Worm (Caenorhabditis elegans) whole organism, late embryonic: ENCODE results near the gene C26B9.1.

Source experiments
- hlh-15 ChIP-seq: sonication (generic microtip); optimal IDR thresholded peaks from 2 replicates; lab custom pipeline; 2016; ENCODE audit warnings: missing genetic modification characterization, missing compliant biosample characterization
- hlh-8 ChIP-seq: sonication (generic microtip); optimal IDR thresholded peaks from 2 replicates; lab custom pipeline; 2016; ENCODE audit warnings: missing genotype, missing genetic modification characterization, missing compliant biosample characterization
- nhr-11 ChIP-seq: fragments of 150-350 bp; optimal IDR thresholded peaks from 2 replicates; lab custom pipeline; 2014; ENCODE audit warnings: missing biosample characterization, missing genetic modification characterization
- pag-3 ChIP-seq: sonication (generic microtip); optimal IDR thresholded peaks from 2 replicates; lab custom pipeline; 2016; ENCODE audit warnings: missing compliant biosample characterization, missing genetic modification characterization, borderline replicate concordance
- pat-9 ChIP-seq: fragments of 200-800 bp; sonication (Bioruptor generic); optimal IDR thresholded peaks from 2 replicates; lab custom pipeline; 2018; ENCODE audit warnings: mild to moderate bottlenecking, missing genetic modification characterization, moderate library complexity, missing compliant biosample characterization
- pha-4 ChIP-seq: fragments of 150-350 bp; optimal IDR thresholded peaks from 2 replicates; lab custom pipeline; 2018; ENCODE audit warnings: missing biosample characterization, missing genetic modification reagents, missing genetic modification characterization
- ttx-3 ChIP-seq: sonication (generic microtip); optimal IDR thresholded peaks from 2 replicates; lab custom pipeline; 2016; ENCODE audit warnings: missing genetic modification reagents, missing genetic modification characterization, missing compliant biosample characterization
- ztf-16 ChIP-seq: sonication (generic microtip); optimal IDR thresholded peaks from 2 replicates; lab custom pipeline; 2017; ENCODE audit warnings: missing genetic modification characterization, missing compliant biosample characterization

ce11 chrX:5397300-5397699 is 52.9 kb downstream of the C26B9.1 start, which contains the start of gene C03F11.2:
- TF ChIP-seq ttx-3 (tag; lab: Kevin White, UChicago) (no peak), nhr-11 (tag; lab: Kevin White, UChicago) (no peak), pha-4 (tag; lab: Kevin White, UChicago) (no peak), pat-9 (no peak), pag-3 (no peak), hlh-15 (tag; lab: Kevin White, UChicago) (no peak), hlh-8 (tag; lab: Kevin White, UChicago) (no peak), ztf-16 (tag; lab: Kevin White, UChicago) (no peak)
